Worm (Caenorhabditis elegans) whole organism, L4 larva: ENCODE data around the gene F46G10.1.

Experiments
- Y75B8A.6 ChIP-seq: fragments of 200-800 bp; sonication (Bioruptor generic); IDR thresholded peaks from 2 replicates; pipeline ENCODE4 v1.3.6; 2022; ENCODE audit warnings: missing genetic modification reagents, missing genetic modification characterization, missing compliant biosample characterization
- aly-2 ChIP-seq: sonication (generic microtip); optimal IDR thresholded peaks from 2 replicates; lab custom pipeline; 2018; ENCODE audit warnings: missing biosample characterization, missing genetic modification characterization
- dpl-1 ChIP-seq: fragments of 150-350 bp; optimal IDR thresholded peaks from 2 replicates; lab custom pipeline; 2014; ENCODE audit warnings: missing biosample characterization, missing genetic modification reagents, missing genetic modification characterization
- hlh-11 ChIP-seq: fragments of 200-800 bp; sonication (Bioruptor generic); optimal IDR thresholded peaks from 2 replicates; lab custom pipeline; 2018; ENCODE audit warnings: mild to moderate bottlenecking, missing genetic modification characterization, missing compliant biosample characterization
- lim-7 ChIP-seq: fragments of 200-800 bp; sonication (Bioruptor generic); IDR thresholded peaks from 2 replicates; pipeline ENCODE4 v1.3.6; 2022; ENCODE audit warnings: missing genetic modification characterization, missing compliant biosample characterization
- madf-5 ChIP-seq, 2 experiments: fragments of 200-800 bp; sonication (Bioruptor generic); IDR thresholded peaks; 2 replicates each; pipeline ENCODE4 v1.3.6; 2022; ENCODE audit warnings: missing compliant biosample characterization in 2 of 2, missing genetic modification characterization in 2 of 2
- mdl-1 ChIP-seq, 2 experiments: fragments of 150-350 bp in 1 of 2; sonication (generic microtip) in 1 of 2; optimal IDR thresholded peaks; 2 replicates each; lab custom pipeline; 2014 to 2017; ENCODE audit warnings: missing biosample characterization in 2 of 2, missing genetic modification characterization in 2 of 2
- mep-1 ChIP-seq: fragments of 150-350 bp; sonication (generic microtip); optimal IDR thresholded peaks from 3 replicates; lab custom pipeline; 2014; ENCODE audit warnings: missing biosample characterization, missing genetic modification characterization
- nhr-28 ChIP-seq: fragments of 150-350 bp; optimal IDR thresholded peaks from 2 replicates; lab custom pipeline; 2014; ENCODE audit warnings: missing biosample characterization, missing genetic modification characterization
- nhr-76 ChIP-seq: fragments of 150-350 bp; optimal IDR thresholded peaks from 2 replicates; lab custom pipeline; 2014; ENCODE audit warnings: missing biosample characterization, missing genetic modification characterization
- pha-4 ChIP-seq, 2 experiments: fragments of 150-350 bp in 1 of 2; fragments of 200-800 bp in 1 of 2; sonication (Bioruptor generic) in 1 of 2; IDR thresholded peaks in 1 of 2; optimal IDR thresholded peaks in 1 of 2; 2 replicates each; pipeline versions ENCODE4 v1.3.6 to Lab custom; 2014 to 2022; ENCODE audit warnings: missing genetic modification characterization in 2 of 2, missing genetic modification reagents in 2 of 2, missing biosample characterization in 1 of 2, missing compliant biosample characterization in 1 of 2
- unc-39 ChIP-seq: sonication (generic microtip); optimal IDR thresholded peaks from 2 replicates; lab custom pipeline; 2017; ENCODE audit warnings: missing biosample characterization, missing genetic modification characterization
- zag-1 ChIP-seq: fragments of 150-350 bp; optimal IDR thresholded peaks from 2 replicates; lab custom pipeline; 2014; ENCODE audit warnings: missing biosample characterization, missing genetic modification characterization
- ztf-11 ChIP-seq: fragments of 150-350 bp; optimal IDR thresholded peaks from 2 replicates; lab custom pipeline; 2014; ENCODE audit warnings: missing biosample characterization, missing genetic modification characterization

DNA sequence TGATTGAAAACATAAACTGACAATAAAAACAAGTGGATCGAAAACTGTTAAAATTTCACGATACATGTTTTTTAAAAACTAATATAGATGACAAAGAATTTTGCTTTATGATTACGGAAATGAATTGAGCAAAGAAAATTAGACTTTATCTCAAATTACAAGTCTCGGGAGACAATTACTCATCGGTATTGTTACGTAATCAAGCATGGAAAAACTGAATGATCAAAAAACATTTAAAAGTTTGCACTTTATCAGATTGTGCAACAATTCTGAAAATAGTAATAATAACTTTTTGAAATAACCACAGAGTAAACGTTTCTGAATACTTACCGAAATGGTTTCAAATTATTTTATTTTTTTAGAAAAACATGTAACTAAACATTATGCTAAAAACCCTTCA lies 5.8 kb downstream of the F46G10.1 start, which contains the start of gene srd-43:
- TF ChIP-seq lim-7 (GFP tag; lab: Robert Waterston, UW): no peak
- TF ChIP-seq zag-1 (tag; lab: Kevin White, UChicago): no peak
- no peak for TF ChIP-seq ztf-11 (tag; lab: Kevin White, UChicago)
- TF ChIP-seq Y75B8A.6 (GFP tag; lab: Robert Waterston, UW): no peak
- no peak for TF ChIP-seq madf-5 (GFP tag; IDR thresholded peaks at IDR 0.05; lab: Robert Waterston, UW)
- TF ChIP-seq nhr-28 (tag; lab: Kevin White, UChicago): no peak
- TF ChIP-seq pha-4 (GFP tag; IDR thresholded peaks at IDR 0.05; lab: Robert Waterston, UW): no peak
- no peak for TF ChIP-seq pha-4 (tag; optimal IDR thresholded peaks at IDR 0.05; lab: Kevin White, UChicago)
- no peak for TF ChIP-seq dpl-1 (GFP tag; lab: Kevin White, UChicago)
- TF ChIP-seq unc-39 (tag; lab: Kevin White, UChicago): no peak
- TF ChIP-seq aly-2 (tag; lab: Kevin White, UChicago): no peak
- TF ChIP-seq mep-1 (tag; lab: Kevin White, UChicago): no peak
- TF ChIP-seq hlh-11: no peak
- TF ChIP-seq nhr-76 (tag; lab: Kevin White, UChicago): no peak
- no peak for TF ChIP-seq mdl-1 (tag; optimal IDR thresholded peaks at IDR 0.05; lab: Kevin White, UChicago)
